Worm (Caenorhabditis elegans) whole organism, L3 larva: ENCODE data around the gene C17B7.9.

Experiments
- ZK546.5 ChIP-seq: sonication (generic microtip); optimal IDR thresholded peaks from 2 replicates; lab custom pipeline; 2017; ENCODE audit warnings: missing biosample characterization, missing genetic modification characterization
- aly-2 ChIP-seq: fragments of 150-350 bp; optimal IDR thresholded peaks from 2 replicates; lab custom pipeline; 2014; ENCODE audit warnings: missing biosample characterization, missing genetic modification characterization
- ama-1 ChIP-seq: fragments of 150-350 bp; optimal IDR thresholded peaks from 2 replicates; lab custom pipeline; 2018
- fos-1 ChIP-seq: fragments of 150-350 bp; optimal IDR thresholded peaks from 2 replicates; lab custom pipeline; 2014; ENCODE audit warnings: missing biosample characterization, missing genetic modification characterization
- jun-1 ChIP-seq: fragments of 150-350 bp; optimal IDR thresholded peaks from 2 replicates; lab custom pipeline; 2014; ENCODE audit warnings: missing biosample characterization, missing genetic modification reagents, missing genetic modification characterization
- lin-15B ChIP-seq: fragments of 150-350 bp; optimal IDR thresholded peaks from 2 replicates; lab custom pipeline; 2014; ENCODE audit warnings: missing biosample characterization, missing genetic modification characterization
- lin-39 ChIP-seq: fragments of 150-350 bp; optimal IDR thresholded peaks from 2 replicates; lab custom pipeline; 2018; ENCODE audit warnings: missing biosample characterization, missing genetic modification reagents, missing genetic modification characterization
- nhr-11 ChIP-seq: fragments of 150-350 bp; optimal IDR thresholded peaks from 2 replicates; lab custom pipeline; 2014; ENCODE audit warnings: missing biosample characterization, missing genetic modification characterization
- nhr-28 ChIP-seq: fragments of 150-350 bp; optimal IDR thresholded peaks from 2 replicates; lab custom pipeline; 2014; ENCODE audit warnings: missing biosample characterization, missing genetic modification characterization
- nhr-77 ChIP-seq: fragments of 150-350 bp; optimal IDR thresholded peaks from 2 replicates; lab custom pipeline; 2014; ENCODE audit warnings: missing biosample characterization, missing genetic modification characterization
- pha-4 ChIP-seq: fragments of 150-350 bp; optimal IDR thresholded peaks from 2 replicates; lab custom pipeline; 2014; ENCODE audit warnings: missing biosample characterization, missing genetic modification reagents, missing genetic modification characterization
- skn-1 ChIP-seq: fragments of 150-350 bp; optimal IDR thresholded peaks from 2 replicates; lab custom pipeline; 2014; ENCODE audit warnings: missing biosample characterization, missing genetic modification characterization
- unc-62 ChIP-seq: fragments of 150-350 bp; sonication (generic microtip); optimal IDR thresholded peaks from 4 replicates; lab custom pipeline; 2014; ENCODE audit warnings: missing biosample characterization, missing genetic modification reagents, missing genetic modification characterization
- ztf-11 ChIP-seq: fragments of 150-350 bp; optimal IDR thresholded peaks from 2 replicates; lab custom pipeline; 2014; ENCODE audit warnings: missing biosample characterization, missing genetic modification characterization

DNA sequence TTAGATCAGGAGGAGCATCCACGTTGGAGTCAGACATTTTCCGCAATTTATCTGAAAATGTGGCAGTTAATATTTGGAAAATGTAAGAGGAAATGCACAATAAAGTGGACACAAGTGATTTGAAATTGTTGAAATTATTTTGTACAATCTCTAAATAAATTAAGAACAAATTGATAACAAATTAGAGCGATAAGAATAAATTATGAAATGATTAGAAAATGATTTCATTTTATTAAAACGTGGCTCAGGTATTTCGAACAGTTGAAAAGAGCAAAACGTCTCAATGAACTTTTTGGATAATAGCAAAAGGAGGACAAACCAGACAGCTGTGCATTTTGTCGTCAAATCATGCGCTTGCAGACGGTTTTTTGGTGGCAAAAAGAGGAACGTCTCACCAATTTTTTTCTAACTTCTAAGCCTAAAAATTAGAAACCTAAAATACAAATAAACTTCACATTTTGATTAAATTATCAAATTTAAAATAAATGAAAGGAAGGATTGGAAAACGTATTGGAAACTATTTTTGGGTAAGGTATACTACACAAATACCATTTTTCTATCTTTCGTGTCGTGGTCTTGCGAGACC, 14.6 kb upstream of the C17B7.9 start, which contains the start of gene fbxa-65:
- no peak for TF ChIP-seq unc-62 (GFP tag; lab: Kevin White, UChicago)
- TF ChIP-seq jun-1 (tag; lab: Kevin White, UChicago) = no peak
- TF ChIP-seq aly-2 (tag; lab: Kevin White, UChicago) = no peak
- TF ChIP-seq skn-1 (tag; lab: Kevin White, UChicago) = no peak
- TF ChIP-seq pha-4 (tag; lab: Kevin White, UChicago) = no peak
- TF ChIP-seq nhr-11 = no peak
- TF ChIP-seq lin-39 (tag; lab: Kevin White, UChicago) = no peak
- no peak for TF ChIP-seq lin-15B (tag; lab: Kevin White, UChicago)
- TF ChIP-seq fos-1 = no peak
- TF ChIP-seq ZK546.5 = no peak
- TF ChIP-seq nhr-28 = no peak
- TF ChIP-seq ama-1 = no peak
- no peak for TF ChIP-seq nhr-77 (tag; lab: Kevin White, UChicago)
- no peak for TF ChIP-seq ztf-11 (tag; lab: Kevin White, UChicago)
